Worm (Caenorhabditis elegans) whole organism, L4 larva: ENCODE results near the gene unc-39.

Experiments used
- D1046.2 ChIP-seq: fragments of 200-800 bp; sonication (Bioruptor generic); IDR thresholded peaks from 2 replicates; pipeline ENCODE4 v1.3.6; 2022; ENCODE audit warnings: missing genetic modification characterization, missing compliant biosample characterization
- F10B5.3 ChIP-seq: sonication (generic microtip); optimal IDR thresholded peaks from 2 replicates; lab custom pipeline; 2016; ENCODE audit warnings: mild to moderate bottlenecking, missing genetic modification characterization, missing compliant biosample characterization
- F37D6.2 ChIP-seq: sonication (generic microtip); optimal IDR thresholded peaks from 2 replicates; lab custom pipeline; 2016; ENCODE audit warnings: mild to moderate bottlenecking, missing genetic modification characterization, missing compliant biosample characterization
- F44E2.7 ChIP-seq: fragments of 200-800 bp; sonication (Bioruptor generic); IDR thresholded peaks from 2 replicates; pipeline ENCODE4 v2.1.2; 2022; ENCODE audit warnings: missing genetic modification characterization, missing compliant biosample characterization
- R02D3.7 ChIP-seq: fragments of 150-350 bp; sonication (generic microtip); optimal IDR thresholded peaks from 3 replicates; lab custom pipeline; 2014; ENCODE audit warnings: missing biosample characterization, missing genetic modification characterization
- Y105C5A.15 ChIP-seq: fragments of 200-800 bp; sonication (Bioruptor generic); IDR thresholded peaks from 2 replicates; pipeline ENCODE4 v1.3.6; 2022; ENCODE audit warnings: missing genetic modification characterization, missing compliant biosample characterization
- Y48G9A.11 ChIP-seq: fragments of 200-800 bp; sonication (Bioruptor generic); IDR thresholded peaks from 2 replicates; pipeline ENCODE4 v1.3.6; 2022; ENCODE audit warnings: missing genetic modification reagents, missing genetic modification characterization, missing compliant biosample characterization
- Y5F2A.4 ChIP-seq: fragments of 200-800 bp; sonication (Bioruptor generic); optimal IDR thresholded peaks from 2 replicates; lab custom pipeline; 2018; ENCODE audit warnings: mild to moderate bottlenecking, missing genetic modification characterization, missing compliant biosample characterization
- ZK337.2 ChIP-seq: fragments of 200-800 bp; sonication (Bioruptor generic); IDR thresholded peaks from 2 replicates; pipeline ENCODE4 v1.3.6; 2022; ENCODE audit warnings: missing genetic modification reagents, missing genetic modification characterization, missing compliant biosample characterization
- aly-2 ChIP-seq: sonication (generic microtip); optimal IDR thresholded peaks from 2 replicates; lab custom pipeline; 2018; ENCODE audit warnings: missing biosample characterization, missing genetic modification characterization
- attf-4 ChIP-seq: sonication (generic microtip); optimal IDR thresholded peaks from 3 replicates; lab custom pipeline; 2017; ENCODE audit warnings: missing biosample characterization, missing genetic modification characterization
- ceh-62 ChIP-seq: sonication (generic microtip); optimal IDR thresholded peaks from 2 replicates; lab custom pipeline; 2017; ENCODE audit warnings: missing biosample characterization, missing genetic modification characterization
- ceh-82 ChIP-seq: sonication (generic microtip); optimal IDR thresholded peaks from 2 replicates; lab custom pipeline; 2017; ENCODE audit warnings: missing biosample characterization, missing genetic modification characterization
- cey-2 ChIP-seq: sonication (generic microtip); optimal IDR thresholded peaks from 3 replicates; lab custom pipeline; 2017; ENCODE audit warnings: missing genetic modification characterization, mild to moderate bottlenecking, missing compliant biosample characterization, antibody characterized with exemption, borderline replicate concordance; ENCODE audit not compliant: insufficient read depth
- daf-8 ChIP-seq: fragments of 200-800 bp; sonication (Bioruptor generic); IDR thresholded peaks from 2 replicates; pipeline ENCODE4 v1.3.6; 2022; ENCODE audit warnings: missing genetic modification characterization, missing compliant biosample characterization
- dmd-6 ChIP-seq: fragments of 200-800 bp; sonication (Bioruptor generic); IDR thresholded peaks from 2 replicates; pipeline ENCODE4 v1.3.6; 2022; ENCODE audit warnings: missing genetic modification reagents, missing genetic modification characterization, missing compliant biosample characterization
- dmd-8 ChIP-seq: fragments of 200-800 bp; sonication (Bioruptor generic); IDR thresholded peaks from 2 replicates; pipeline ENCODE4 v1.3.6; 2022; ENCODE audit warnings: missing genetic modification characterization, missing compliant biosample characterization
- dmd-9 ChIP-seq: fragments of 200-800 bp; sonication (Bioruptor generic); IDR thresholded peaks from 2 replicates; pipeline ENCODE4 v1.3.6; 2022; ENCODE audit warnings: missing genetic modification reagents, missing genetic modification characterization, missing compliant biosample characterization
- dpl-1 ChIP-seq: fragments of 150-350 bp; optimal IDR thresholded peaks from 2 replicates; lab custom pipeline; 2014; ENCODE audit warnings: missing biosample characterization, missing genetic modification reagents, missing genetic modification characterization
- egl-27 ChIP-seq: sonication (generic microtip); optimal IDR thresholded peaks from 3 replicates; lab custom pipeline; 2017; ENCODE audit warnings: missing biosample characterization, missing genetic modification reagents, missing genetic modification characterization
- fkh-10 ChIP-seq: fragments of 150-350 bp; optimal IDR thresholded peaks from 2 replicates; lab custom pipeline; 2014; ENCODE audit warnings: missing biosample characterization, missing genetic modification reagents, missing genetic modification characterization
- hif-1 ChIP-seq, 2 experiments: sonication (generic microtip); optimal IDR thresholded peaks; 2 replicates each; lab custom pipeline; 2016 to 2017; ENCODE audit warnings: missing compliant biosample characterization in 2 of 2, missing genetic modification characterization in 2 of 2, missing genetic modification reagents in 2 of 2, missing genotype in 2 of 2, mild to moderate bottlenecking in 1 of 2
- jun-1 ChIP-seq: fragments of 150-350 bp; optimal IDR thresholded peaks from 2 replicates; lab custom pipeline; 2014; ENCODE audit warnings: missing biosample characterization, missing genetic modification reagents, missing genetic modification characterization
- lin-38 ChIP-seq: fragments of 200-800 bp; sonication (Bioruptor generic); IDR thresholded peaks from 2 replicates; pipeline ENCODE4 v1.3.6; 2022; ENCODE audit warnings: missing genetic modification reagents, missing genetic modification characterization, missing compliant biosample characterization
- lin-39 ChIP-seq: fragments of 150-350 bp; optimal IDR thresholded peaks from 2 replicates; lab custom pipeline; 2014; ENCODE audit warnings: missing biosample characterization, missing genetic modification reagents, missing genetic modification characterization
- lsy-2 ChIP-seq, 2 experiments: fragments of 150-350 bp in 1 of 2; sonication (generic microtip) in 1 of 2; optimal IDR thresholded peaks; 2 replicates each; lab custom pipeline; 2014 to 2017; ENCODE audit warnings: missing biosample characterization in 2 of 2, missing genetic modification characterization in 2 of 2
- mdl-1 ChIP-seq, 2 experiments: fragments of 150-350 bp in 1 of 2; sonication (generic microtip) in 1 of 2; optimal IDR thresholded peaks; 2 replicates each; lab custom pipeline; 2014 to 2017; ENCODE audit warnings: missing biosample characterization in 2 of 2, missing genetic modification characterization in 2 of 2
- mdt-29 ChIP-seq: fragments of 200-800 bp; sonication (Bioruptor generic); IDR thresholded peaks from 2 replicates; pipeline ENCODE4 v1.3.6; 2022; ENCODE audit warnings: missing genetic modification reagents, missing genetic modification characterization, missing compliant biosample characterization
- mep-1 ChIP-seq: fragments of 150-350 bp; sonication (generic microtip); optimal IDR thresholded peaks from 3 replicates; lab custom pipeline; 2014; ENCODE audit warnings: missing biosample characterization, missing genetic modification characterization
- mes-2 ChIP-seq: sonication (generic microtip); optimal IDR thresholded peaks from 2 replicates; lab custom pipeline; 2016; ENCODE audit warnings: missing genotype, mild to moderate bottlenecking, missing genetic modification characterization, missing compliant biosample characterization; ENCODE audit not compliant: poor library complexity, severe bottlenecking
- mxl-2 ChIP-seq: fragments of 200-800 bp; sonication (Bioruptor generic); conservative IDR thresholded peaks from 2 replicates; pipeline ENCODE4 v1.3.6; 2022; ENCODE audit warnings: missing genetic modification reagents, missing genetic modification characterization, missing compliant biosample characterization
- nhr-102 ChIP-seq: sonication (generic microtip); optimal IDR thresholded peaks from 2 replicates; lab custom pipeline; 2016; ENCODE audit warnings: mild to moderate bottlenecking, missing genetic modification characterization, moderate library complexity, missing compliant biosample characterization
- nhr-11 ChIP-seq: fragments of 150-350 bp; optimal IDR thresholded peaks from 2 replicates; lab custom pipeline; 2014; ENCODE audit warnings: missing biosample characterization, missing genetic modification characterization
- nhr-111 ChIP-seq: fragments of 200-800 bp; sonication (Bioruptor generic); optimal IDR thresholded peaks from 2 replicates; lab custom pipeline; 2018; ENCODE audit warnings: mild to moderate bottlenecking, missing genetic modification characterization, missing compliant biosample characterization
- nhr-237 ChIP-seq: sonication (generic microtip); optimal IDR thresholded peaks from 2 replicates; lab custom pipeline; 2017; ENCODE audit warnings: missing biosample characterization, missing genetic modification characterization
- nhr-25 ChIP-seq: sonication (generic microtip); optimal IDR thresholded peaks from 2 replicates; lab custom pipeline; 2017; ENCODE audit warnings: missing genetic modification characterization, mild to moderate bottlenecking, missing compliant biosample characterization, antibody characterized with exemption, moderate library complexity, borderline replicate concordance; ENCODE audit not compliant: insufficient read depth
- nhr-41 ChIP-seq: fragments of 200-800 bp; sonication (Bioruptor generic); IDR thresholded peaks from 2 replicates; pipeline ENCODE4 v1.3.6; 2022; ENCODE audit warnings: missing genetic modification reagents, missing genetic modification characterization, missing compliant biosample characterization
- nhr-48 ChIP-seq: sonication (generic microtip); optimal IDR thresholded peaks from 2 replicates; lab custom pipeline; 2016; ENCODE audit warnings: mild to moderate bottlenecking, missing genetic modification characterization, missing compliant biosample characterization
- php-3 ChIP-seq: fragments of 200-800 bp; sonication (Bioruptor generic); IDR thresholded peaks from 2 replicates; pipeline ENCODE4 v1.3.6; 2022; ENCODE audit warnings: missing genetic modification reagents, missing genetic modification characterization, missing compliant biosample characterization
- pqm-1 ChIP-seq: sonication (generic microtip); optimal IDR thresholded peaks from 2 replicates; lab custom pipeline; 2017; ENCODE audit warnings: missing biosample characterization, missing genetic modification characterization
- set-16 ChIP-seq: fragments of 200-800 bp; sonication (Bioruptor generic); IDR thresholded peaks from 2 replicates; pipeline ENCODE4 v1.3.6; 2022; ENCODE audit warnings: missing genetic modification reagents, missing genetic modification characterization, missing compliant biosample characterization
- skn-1 ChIP-seq: fragments of 150-350 bp; optimal IDR thresholded peaks from 2 replicates; lab custom pipeline; 2014; ENCODE audit warnings: missing biosample characterization, missing genetic modification characterization
- snpc-4 ChIP-seq: fragments of 150-350 bp; optimal IDR thresholded peaks from 2 replicates; lab custom pipeline; 2014; ENCODE audit warnings: missing biosample characterization, missing genetic modification characterization
- unc-130 ChIP-seq: sonication (generic microtip); optimal IDR thresholded peaks from 2 replicates; lab custom pipeline; 2016; ENCODE audit warnings: missing genetic modification reagents, missing genetic modification characterization, missing compliant biosample characterization
- unc-39 ChIP-seq: sonication (generic microtip); optimal IDR thresholded peaks from 2 replicates; lab custom pipeline; 2017; ENCODE audit warnings: missing biosample characterization, missing genetic modification characterization
- zag-1 ChIP-seq: fragments of 150-350 bp; optimal IDR thresholded peaks from 2 replicates; lab custom pipeline; 2014; ENCODE audit warnings: missing biosample characterization, missing genetic modification characterization
- zfp-2 ChIP-seq: sonication (generic microtip); optimal IDR thresholded peaks from 2 replicates; lab custom pipeline; 2016; ENCODE audit warnings: mild to moderate bottlenecking, missing genetic modification characterization, missing compliant biosample characterization
- zfp-3 ChIP-seq: fragments of 200-800 bp; sonication (Bioruptor generic); conservative IDR thresholded peaks from 2 replicates; pipeline ENCODE4 v1.3.6; 2022; ENCODE audit warnings: missing genetic modification reagents, missing genetic modification characterization, missing compliant biosample characterization
- zip-2 ChIP-seq: fragments of 150-350 bp; optimal IDR thresholded peaks from 2 replicates; lab custom pipeline; 2014; ENCODE audit warnings: missing biosample characterization, missing genetic modification characterization
- ztf-11 ChIP-seq: fragments of 150-350 bp; optimal IDR thresholded peaks from 2 replicates; lab custom pipeline; 2014; ENCODE audit warnings: missing biosample characterization, missing genetic modification characterization
- ztf-7 ChIP-seq: fragments of 150-350 bp; optimal IDR thresholded peaks from 2 replicates; lab custom pipeline; 2014; ENCODE audit warnings: missing biosample characterization, missing genetic modification characterization

The unc-39 gene

ce11 chrV:14354258-14354877, 18.5 kb upstream of the unc-39 start, which contains the start of gene Y49A3A.3 (continued):
- TF ChIP-seq skn-1 (tag; lab: Kevin White, UChicago): no peak
- peak; percentile 31 for TF ChIP-seq mes-2 (tag; lab: Kevin White, UChicago)
- TF ChIP-seq cey-2 (tag; lab: Kevin White, UChicago): no peak
- TF ChIP-seq ztf-11 (tag; lab: Kevin White, UChicago): no peak
- no peak for TF ChIP-seq lin-39 (tag; lab: Kevin White, UChicago)
- peak; percentile 28 for TF ChIP-seq nhr-111 (GFP tag; lab: Kevin White, UChicago)
- no peak for TF ChIP-seq ceh-62
- TF ChIP-seq nhr-237 (tag; lab: Kevin White, UChicago): peak; percentile 58
- TF ChIP-seq mxl-2 (GFP tag; lab: Robert Waterston, UW): 0 out of 2 replicates have a peak, but pooled peaks have one; percentile 7
- TF ChIP-seq snpc-4: no peak
- TF ChIP-seq dmd-8 (GFP tag; lab: Robert Waterston, UW): no peak
- TF ChIP-seq jun-1: no peak
- no peak for TF ChIP-seq F37D6.2 (tag; lab: Kevin White, UChicago)
- no peak for TF ChIP-seq zfp-2 (tag; lab: Kevin White, UChicago)
- no peak for TF ChIP-seq ceh-82
- no peak for TF ChIP-seq F10B5.3
- no peak for TF ChIP-seq zag-1 (tag; lab: Kevin White, UChicago)
- TF ChIP-seq dpl-1 (GFP tag; lab: Kevin White, UChicago): no peak
- TF ChIP-seq lsy-2 (tag; optimal IDR thresholded peaks at IDR 0.05; lab: Kevin White, UChicago): peak in 1 of 2 experiments; percentile 65
- no peak for TF ChIP-seq daf-8 (GFP tag; lab: Robert Waterston, UW)
- TF ChIP-seq F44E2.7 (GFP tag; lab: Robert Waterston, UW): no peak
- TF ChIP-seq set-16 (GFP tag; lab: Robert Waterston, UW): no peak
- TF ChIP-seq zfp-3 (GFP tag; lab: Robert Waterston, UW): peak; percentile 82; the same call in 1 of the 2 replicates
- no peak for TF ChIP-seq R02D3.7 (tag; lab: Kevin White, UChicago)
- TF ChIP-seq nhr-48 (tag; lab: Kevin White, UChicago): peak; percentile 57
- TF ChIP-seq aly-2 (tag; lab: Kevin White, UChicago): peak; percentile 83
- TF ChIP-seq Y5F2A.4 (GFP tag; lab: Kevin White, UChicago): peak; percentile 62
- no peak for TF ChIP-seq dmd-9 (GFP tag; lab: Robert Waterston, UW)
- no peak for TF ChIP-seq attf-4
- TF ChIP-seq php-3 (GFP tag; lab: Robert Waterston, UW): no peak; the same call in 1 of the 2 replicates
- no peak for TF ChIP-seq unc-39 (tag; lab: Kevin White, UChicago)
- no peak for TF ChIP-seq zip-2 (tag; lab: Kevin White, UChicago)
- peak; percentile 70 for TF ChIP-seq mep-1 (tag; lab: Kevin White, UChicago)
- no peak for TF ChIP-seq egl-27
- peak; percentile 91 for TF ChIP-seq nhr-102 (tag; lab: Kevin White, UChicago)
- no peak for TF ChIP-seq nhr-11 (tag; lab: Kevin White, UChicago)
- peak; percentile 66 for TF ChIP-seq lin-38
- TF ChIP-seq hif-1 (tag; optimal IDR thresholded peaks at IDR 0.05; lab: Kevin White, UChicago): no peak
- TF ChIP-seq mdl-1 (tag; optimal IDR thresholded peaks at IDR 0.05; lab: Kevin White, UChicago): no peak
- TF ChIP-seq mdt-29: no peak; the same call in 1 of the 2 replicates
- no peak for TF ChIP-seq Y48G9A.11 (GFP tag; lab: Robert Waterston, UW)
- TF ChIP-seq ztf-7 (tag; lab: Kevin White, UChicago): no peak
- TF ChIP-seq Y105C5A.15 (GFP tag; lab: Robert Waterston, UW): peak; percentile 49; the same call in 1 of the 2 replicates
- TF ChIP-seq ZK337.2 (GFP tag; lab: Robert Waterston, UW): no peak
- TF ChIP-seq D1046.2 (GFP tag; lab: Robert Waterston, UW): 0 out of 2 replicates have a peak, but pooled peaks have one; percentile 7
- TF ChIP-seq dmd-6 (GFP tag; lab: Robert Waterston, UW): peak; percentile 54
- TF ChIP-seq nhr-25 (tag; lab: Kevin White, UChicago): peak; percentile 59
- TF ChIP-seq nhr-41 (GFP tag; lab: Robert Waterston, UW): no peak
- TF ChIP-seq unc-130 (GFP tag; lab: Kevin White, UChicago): no peak
- no peak for TF ChIP-seq fkh-10 (GFP tag; lab: Kevin White, UChicago)
- TF ChIP-seq pqm-1 (tag; lab: Kevin White, UChicago): no peak
